Worm (Caenorhabditis elegans) whole organism, L3 larva: ENCODE measurements around the gene F47B8.4.

Experiments used
- aly-2 ChIP-seq: fragments of 150-350 bp; optimal IDR thresholded peaks from 2 replicates; lab custom pipeline; 2014; ENCODE audit warnings: missing biosample characterization, missing genetic modification characterization
- ama-1 ChIP-seq: fragments of 150-350 bp; optimal IDR thresholded peaks from 2 replicates; lab custom pipeline; 2018
- ceh-16 ChIP-seq: sonication (generic microtip); optimal IDR thresholded peaks from 2 replicates; lab custom pipeline; 2017; ENCODE audit warnings: missing biosample characterization, missing genetic modification characterization
- elt-2 ChIP-seq: sonication (generic microtip); optimal IDR thresholded peaks from 2 replicates; lab custom pipeline; 2016; ENCODE audit warnings: missing genetic modification reagents, mild to moderate bottlenecking, missing genetic modification characterization, missing compliant biosample characterization
- elt-3 ChIP-seq, 3 experiments: fragments of 150-350 bp in 1 of 3; sonication (generic microtip) in 2 of 3; optimal IDR thresholded peaks; 2 replicates in 2 of 3; 4 replicates in 1 of 3; lab custom pipeline; 2014 to 2017; ENCODE audit warnings: missing biosample characterization in 3 of 3, missing genetic modification characterization in 3 of 3
- fkh-10 ChIP-seq: sonication (generic microtip); optimal IDR thresholded peaks from 2 replicates; lab custom pipeline; 2017; ENCODE audit warnings: missing biosample characterization, missing genetic modification reagents, missing genetic modification characterization
- jun-1 ChIP-seq: fragments of 150-350 bp; optimal IDR thresholded peaks from 2 replicates; lab custom pipeline; 2014; ENCODE audit warnings: missing biosample characterization, missing genetic modification reagents, missing genetic modification characterization
- nhr-25 ChIP-seq: sonication (generic microtip); optimal IDR thresholded peaks from 2 replicates; lab custom pipeline; 2017; ENCODE audit warnings: missing biosample characterization, missing genetic modification characterization
- nhr-67 ChIP-seq: fragments of 150-350 bp; optimal IDR thresholded peaks from 2 replicates; lab custom pipeline; 2014; ENCODE audit warnings: missing biosample characterization, missing genetic modification characterization
- nhr-76 ChIP-seq: fragments of 150-350 bp; sonication (generic microtip); optimal IDR thresholded peaks from 5 replicates; lab custom pipeline; 2014; ENCODE audit warnings: missing biosample characterization, missing genetic modification characterization
- skn-1 ChIP-seq: fragments of 150-350 bp; optimal IDR thresholded peaks from 2 replicates; lab custom pipeline; 2014; ENCODE audit warnings: missing biosample characterization, missing genetic modification characterization
- zag-1 ChIP-seq: fragments of 150-350 bp; optimal IDR thresholded peaks from 2 replicates; lab custom pipeline; 2014; ENCODE audit warnings: missing biosample characterization, missing genetic modification characterization
- ztf-4 ChIP-seq: fragments of 150-350 bp; optimal IDR thresholded peaks from 2 replicates; lab custom pipeline; 2014; ENCODE audit warnings: missing biosample characterization, missing genetic modification characterization

DNA sequence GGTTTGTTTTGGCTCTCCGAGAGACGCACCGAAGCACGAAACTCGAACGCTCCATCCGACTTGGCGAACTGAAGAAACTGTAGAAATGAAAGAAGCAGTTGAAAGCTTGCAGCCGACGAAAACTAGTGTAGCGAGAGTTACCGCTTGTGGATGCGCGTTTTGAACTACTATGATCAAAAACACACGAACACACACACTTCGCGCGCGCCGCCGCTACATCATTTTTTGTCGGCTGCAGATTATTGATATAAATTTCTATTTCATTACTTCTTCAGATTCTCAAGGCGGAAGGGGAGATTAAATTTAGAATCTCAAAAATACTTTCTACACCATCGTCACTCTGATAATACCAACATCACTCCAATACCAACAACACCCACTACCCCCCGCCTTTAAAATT lies 37.5 kb upstream of the F47B8.4 start:
- TF ChIP-seq fkh-10 (GFP tag; lab: Kevin White, UChicago) (no peak), aly-2 (tag; lab: Kevin White, UChicago) (no peak), ztf-4 (tag; lab: Kevin White, UChicago) (no peak), nhr-67 (tag; lab: Kevin White, UChicago) (no peak), elt-2 (tag; lab: Kevin White, UChicago) (no peak), ceh-16 (no peak), nhr-25 (no peak), zag-1 (tag; lab: Kevin White, UChicago) (no peak), skn-1 (tag; lab: Kevin White, UChicago) (no peak), ama-1 (lab: Kevin White, UChicago) (no peak), nhr-76 (tag; lab: Kevin White, UChicago) (no peak), elt-3 (tag; optimal IDR thresholded peaks at IDR 0.05; lab: Kevin White, UChicago) (no peak), jun-1 (tag; lab: Kevin White, UChicago) (no peak)
